Worm (Caenorhabditis elegans) whole organism, late embryonic: ENCODE measurements around the gene coa-7.

Experiments
- F13H6.1 ChIP-seq: sonication (generic microtip); optimal IDR thresholded peaks from 2 replicates; lab custom pipeline; 2016; ENCODE audit warnings: missing genetic modification characterization, missing compliant biosample characterization
- ama-1 ChIP-seq: fragments of 150-350 bp; optimal IDR thresholded peaks from 2 replicates; lab custom pipeline; 2014
- ceh-2 ChIP-seq: sonication (generic microtip); optimal IDR thresholded peaks from 2 replicates; lab custom pipeline; 2016; ENCODE audit warnings: missing genotype, missing genetic modification characterization, missing compliant biosample characterization
- ceh-34 ChIP-seq: sonication (generic microtip); optimal IDR thresholded peaks from 2 replicates; lab custom pipeline; 2016; ENCODE audit warnings: mild to moderate bottlenecking, missing genetic modification characterization, missing compliant biosample characterization
- elt-2 ChIP-seq: sonication (generic microtip); optimal IDR thresholded peaks from 2 replicates; lab custom pipeline; 2016; ENCODE audit warnings: missing genetic modification reagents, missing genetic modification characterization, missing compliant biosample characterization
- hlh-15 ChIP-seq: sonication (generic microtip); optimal IDR thresholded peaks from 2 replicates; lab custom pipeline; 2016; ENCODE audit warnings: missing genetic modification characterization, missing compliant biosample characterization
- pha-4 ChIP-seq: fragments of 150-350 bp; optimal IDR thresholded peaks from 2 replicates; lab custom pipeline; 2018; ENCODE audit warnings: missing biosample characterization, missing genetic modification reagents, missing genetic modification characterization
- pqm-1 ChIP-seq: sonication (generic microtip); optimal IDR thresholded peaks from 2 replicates; lab custom pipeline; 2016; ENCODE audit warnings: missing genetic modification characterization, missing compliant biosample characterization
- unc-42 ChIP-seq: sonication (generic microtip); optimal IDR thresholded peaks from 2 replicates; lab custom pipeline; 2016; ENCODE audit warnings: missing genotype, missing genetic modification characterization, missing compliant biosample characterization
- unc-86 ChIP-seq: sonication (generic microtip); optimal IDR thresholded peaks from 2 replicates; lab custom pipeline; 2016; ENCODE audit warnings: missing genetic modification characterization, missing compliant biosample characterization
- zip-5 ChIP-seq: sonication (generic microtip); optimal IDR thresholded peaks from 2 replicates; lab custom pipeline; 2016; ENCODE audit warnings: missing genetic modification characterization, missing compliant biosample characterization

DNA sequence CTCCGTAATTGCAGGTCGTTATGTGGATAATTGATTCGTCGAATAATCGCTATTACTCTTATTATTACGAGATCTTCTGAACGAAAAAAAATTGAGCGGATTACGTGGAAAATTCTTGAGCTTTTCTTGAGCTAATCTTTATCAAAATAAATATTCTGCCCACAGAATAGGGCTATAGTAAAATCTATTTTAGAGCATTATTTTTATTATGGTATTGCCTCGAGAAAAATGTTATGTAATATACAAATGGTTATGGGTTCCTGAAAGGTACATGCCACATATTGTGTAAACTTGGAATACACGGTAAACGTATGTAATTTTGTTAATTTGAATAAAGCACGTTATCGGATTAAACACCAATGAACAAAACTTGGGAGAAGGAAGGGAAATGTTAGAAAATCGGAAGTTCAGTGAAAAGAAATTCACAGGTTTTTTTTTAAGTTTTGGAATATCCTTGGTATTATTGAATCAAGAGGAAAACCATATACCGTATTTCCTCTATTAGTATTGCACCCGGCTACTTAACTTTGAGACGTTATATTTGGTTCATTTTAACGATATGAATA is 13.7 kb downstream of the coa-7 start:
- TF ChIP-seq ceh-2 (tag; lab: Kevin White, UChicago), result no peak
- no peak for TF ChIP-seq ceh-34 (tag; lab: Kevin White, UChicago)
- peak; percentile 77 for TF ChIP-seq ama-1 (lab: Kevin White, UChicago)
- TF ChIP-seq hlh-15 (tag; lab: Kevin White, UChicago), result no peak
- no peak for TF ChIP-seq elt-2 (tag; lab: Kevin White, UChicago)
- no peak for TF ChIP-seq pha-4 (tag; lab: Kevin White, UChicago)
- no peak for TF ChIP-seq zip-5 (tag; lab: Kevin White, UChicago)
- TF ChIP-seq pqm-1, result no peak
- TF ChIP-seq unc-86, result no peak
- TF ChIP-seq unc-42 (tag; lab: Kevin White, UChicago), result peak; percentile 31
- no peak for TF ChIP-seq F13H6.1
